Fruit fly (Drosophila melanogaster): ENCODE measurements around the gene Crys.
A peak's percentile ranks its signal among the peaks of the same experiment; 100 is the strongest.

Crys gene

DNA sequence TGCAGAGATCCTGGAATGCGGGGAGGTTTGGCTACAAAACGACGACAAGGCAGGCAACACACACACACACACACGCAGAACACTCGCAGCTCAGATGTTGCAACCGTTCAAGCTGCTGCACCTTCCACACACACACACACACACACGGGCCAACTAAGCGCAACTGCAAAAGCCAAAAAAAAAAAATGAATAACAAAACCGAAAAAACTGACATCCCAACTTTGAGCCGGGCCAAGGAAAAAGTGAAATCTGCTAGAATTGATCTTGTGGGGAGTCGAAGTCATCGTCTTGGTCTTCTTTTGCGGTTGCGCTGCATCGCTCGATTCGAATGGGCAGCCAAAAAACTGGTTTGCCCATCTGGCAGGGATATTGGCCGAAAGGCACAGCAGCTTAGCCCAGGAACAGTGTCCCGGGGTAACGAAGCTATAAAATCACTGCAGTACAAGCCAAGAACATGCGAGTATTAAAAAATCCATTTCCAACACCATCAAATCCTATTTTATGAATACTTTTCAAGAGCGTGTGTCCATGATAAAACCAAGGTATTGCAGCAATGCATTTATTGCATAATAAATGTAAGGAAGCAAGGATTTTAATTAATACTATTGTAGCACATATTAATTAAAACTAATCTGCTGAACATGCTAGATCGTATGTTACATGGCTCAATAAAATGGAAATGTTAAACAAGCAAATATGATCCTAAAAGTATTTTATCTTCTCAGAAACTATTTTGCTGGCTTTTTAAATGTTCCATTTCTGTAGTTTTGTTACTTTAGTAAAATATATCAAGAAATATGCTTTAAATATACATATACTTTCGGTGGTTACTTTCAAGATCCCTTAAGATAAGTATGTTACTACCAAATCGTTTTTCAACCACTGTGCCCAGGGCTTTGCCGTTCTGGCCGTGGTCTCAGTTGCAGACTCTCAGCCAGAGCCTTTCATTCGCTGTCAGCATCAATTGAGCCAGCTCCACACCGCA lies 22.0 kb downstream of the Crys start:
- TF ChIP-seq Hr83 (GFP tag; optimal IDR thresholded peaks at IDR 0.05; ENCODE audit: poor library complexity, severe bottlenecking) = no peak
- peak in 1 of 2 experiments; percentile 41 for TF ChIP-seq foxo (GFP tag; optimal IDR thresholded peaks at IDR 0.05)
- TF ChIP-seq psq (GFP tag; optimal IDR thresholded peaks at IDR 0.05) = peak; percentile 48
- peak; percentile 41 for TF ChIP-seq HLH106 (tag; optimal IDR thresholded peaks at IDR 0.05)
- peak; percentile 48 for TF ChIP-seq woc (GFP tag; optimal IDR thresholded peaks at IDR 0.05)
- no peak for TF ChIP-seq Dif (GFP tag; optimal IDR thresholded peaks at IDR 0.05; ENCODE audit: partially characterized antibody)
- peak; percentile 12 for TF ChIP-seq dmrt93B (GFP tag; optimal IDR thresholded peaks at IDR 0.05)
- peak; percentile 2 for TF ChIP-seq Vsx2 (GFP tag; optimal IDR thresholded peaks at IDR 0.05; ENCODE audit: partially characterized antibody)
- peak; percentile 26 for TF ChIP-seq Sp1 (GFP tag; optimal IDR thresholded peaks at IDR 0.05)
- TF ChIP-seq ey (GFP tag; optimal IDR thresholded peaks at IDR 0.05) = no peak
- TF ChIP-seq fru (GFP tag; optimal IDR thresholded peaks at IDR 0.05) = peak; percentile 39
- peak; percentile 89 for TF ChIP-seq CrebA (GFP tag; optimal IDR thresholded peaks at IDR 0.05; ENCODE audit: borderline replicate concordance)
- no peak for TF ChIP-seq CG32264 (GFP tag; optimal IDR thresholded peaks at IDR 0.05)
- TF ChIP-seq Hr78 (GFP tag; optimal IDR thresholded peaks at IDR 0.05) = no peak
- peak; percentile 61 for TF ChIP-seq Rel (GFP tag; optimal IDR thresholded peaks at IDR 0.05)
- no peak for TF ChIP-seq Rel (tag; optimal IDR thresholded peaks at IDR 0.05)

DNA sequence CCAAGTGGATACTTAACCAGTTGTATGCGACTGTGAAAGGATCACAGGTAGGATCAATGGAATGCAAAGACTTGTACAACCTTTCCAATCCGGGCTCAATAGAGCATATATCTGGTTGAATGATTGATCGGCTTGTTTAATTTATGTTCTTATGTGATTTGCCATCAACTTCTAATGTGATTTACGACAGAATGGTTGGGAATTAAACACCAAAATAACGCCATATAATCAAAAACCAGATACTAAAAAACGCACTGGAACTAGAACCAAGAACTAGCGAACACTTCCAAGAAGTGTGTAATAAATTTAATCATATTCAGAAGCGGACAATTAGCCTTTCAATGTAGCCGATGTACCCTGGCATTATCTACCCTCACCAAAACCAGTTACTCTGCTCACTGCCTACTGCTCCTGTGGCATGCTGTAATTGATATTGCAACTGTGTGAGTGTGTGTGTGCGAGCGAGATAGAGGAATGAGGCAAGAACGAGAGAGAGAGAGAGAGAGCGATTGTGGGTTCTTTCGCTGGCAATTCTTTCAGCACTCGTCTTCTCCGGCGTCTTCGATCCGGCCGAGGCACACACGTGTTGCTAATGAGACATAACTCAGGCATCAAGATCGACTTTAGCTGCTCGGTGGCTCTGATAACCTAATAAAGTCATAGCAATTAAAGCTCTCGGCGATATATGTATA lies 24.8 kb downstream of the Crys start:
- TF ChIP-seq Hr83 (GFP tag; optimal IDR thresholded peaks at IDR 0.05; ENCODE audit: poor library complexity, severe bottlenecking) = no peak
- TF ChIP-seq dmrt93B (GFP tag; optimal IDR thresholded peaks at IDR 0.05) = peak; percentile 57
- peak; percentile 5 for TF ChIP-seq CG9705 (GFP tag; optimal IDR thresholded peaks at IDR 0.05)
- peak; percentile 37 for TF ChIP-seq Dif (GFP tag; optimal IDR thresholded peaks at IDR 0.05; ENCODE audit: partially characterized antibody)
- TF ChIP-seq psq (GFP tag; optimal IDR thresholded peaks at IDR 0.05) = peak; percentile 44
- TF ChIP-seq OdsH (GFP tag; optimal IDR thresholded peaks at IDR 0.05) = peak; percentile 9
- peak in 1 of 2 experiments; percentile 57 for TF ChIP-seq foxo (GFP tag; optimal IDR thresholded peaks at IDR 0.05)
- TF ChIP-seq Myc (optimal IDR thresholded peaks at IDR 0.05) = no peak
- TF ChIP-seq Sp1 (GFP tag; optimal IDR thresholded peaks at IDR 0.05) = peak; percentile 55
- peak; percentile 39 for TF ChIP-seq br (GFP tag; optimal IDR thresholded peaks at IDR 0.05)
- TF ChIP-seq lola (GFP tag; optimal IDR thresholded peaks at IDR 0.05) = no peak
- peak; percentile 54 for TF ChIP-seq ey (GFP tag; optimal IDR thresholded peaks at IDR 0.05)
- peak; percentile 60 for TF ChIP-seq h (GFP tag; optimal IDR thresholded peaks at IDR 0.05)
- TF ChIP-seq Jra (GFP tag; optimal IDR thresholded peaks at IDR 0.05) = peak; percentile 25
- TF ChIP-seq Dfd (GFP tag; optimal IDR thresholded peaks at IDR 0.05) = no peak
- TF ChIP-seq Vsx2 (GFP tag; optimal IDR thresholded peaks at IDR 0.05; ENCODE audit: partially characterized antibody) = no peak
- TF ChIP-seq fru (GFP tag; optimal IDR thresholded peaks at IDR 0.05) = peak; percentile 48
- peak; percentile 39 for TF ChIP-seq HLH106 (tag; optimal IDR thresholded peaks at IDR 0.05)
- no peak for TF ChIP-seq usp (GFP tag; optimal IDR thresholded peaks at IDR 0.05)
- no peak for TF ChIP-seq N (GFP tag; optimal IDR thresholded peaks at IDR 0.05)
- TF ChIP-seq rgr (GFP tag; optimal IDR thresholded peaks at IDR 0.05) = peak; percentile 18
- TF ChIP-seq dl (GFP tag; optimal IDR thresholded peaks at IDR 0.05; ENCODE audit: insufficient read depth in 1 of 2, partially characterized antibody in 2 of 2) = peak in 1 of 2 experiments; percentile 15
- TF ChIP-seq woc (GFP tag; optimal IDR thresholded peaks at IDR 0.05) = peak; percentile 81
- peak; percentile 36 for TF ChIP-seq Hnf4 (GFP tag; optimal IDR thresholded peaks at IDR 0.05)

DNA sequence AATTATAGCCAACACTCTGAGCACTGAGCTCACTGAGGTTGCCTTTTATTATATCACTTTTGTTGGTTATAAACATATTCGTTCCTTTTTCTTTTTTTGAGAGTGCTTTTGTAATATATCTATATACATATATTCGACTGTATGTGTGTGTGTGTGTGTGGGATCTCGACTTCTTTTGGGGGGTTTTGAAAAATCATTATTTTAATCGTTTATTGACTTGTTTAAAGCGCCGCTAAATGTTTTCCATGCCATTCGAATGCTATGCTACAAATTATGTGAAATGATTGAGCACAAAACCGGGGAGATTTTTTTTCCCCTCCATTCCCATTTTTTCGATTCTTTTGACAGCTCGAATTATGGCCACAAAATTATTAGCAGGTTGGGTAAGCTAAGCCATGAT lies 25.5 kb downstream of the Crys start:
- TF ChIP-seq Vsx2 (GFP tag; optimal IDR thresholded peaks at IDR 0.05; ENCODE audit: partially characterized antibody) (no peak), Rel (GFP tag; optimal IDR thresholded peaks at IDR 0.05) (no peak), Rel (tag; optimal IDR thresholded peaks at IDR 0.05) (peak; percentile 73), pan (optimal IDR thresholded peaks at IDR 0.05) (no peak)

DNA sequence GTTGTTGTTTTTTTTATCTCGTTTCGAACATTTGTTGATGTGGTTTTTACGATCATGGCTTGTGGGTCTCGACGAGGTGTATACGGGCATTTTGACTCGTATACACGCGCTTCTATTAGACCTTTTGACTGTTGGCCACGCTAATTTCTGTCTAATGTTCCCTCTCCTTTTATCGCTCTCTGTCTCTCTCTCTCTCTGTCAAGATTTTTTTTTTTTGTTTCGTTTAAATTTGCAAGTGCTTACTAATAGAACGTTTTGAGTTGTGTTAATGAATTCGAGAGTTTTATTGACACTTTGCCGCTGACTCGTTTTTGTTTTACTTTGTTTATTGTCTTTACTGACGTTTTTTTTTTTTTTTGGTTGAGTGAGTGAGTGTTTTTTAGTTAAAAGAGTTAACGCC lies 26.4 kb downstream of the Crys start:
- TF ChIP-seq dmrt93B (GFP tag; optimal IDR thresholded peaks at IDR 0.05) (no peak), pan (optimal IDR thresholded peaks at IDR 0.05) (no peak), dl (GFP tag; optimal IDR thresholded peaks at IDR 0.05; ENCODE audit: insufficient read depth in 1 of 2, partially characterized antibody in 2 of 2) (no peak), rgr (GFP tag; optimal IDR thresholded peaks at IDR 0.05) (no peak), tai (GFP tag; optimal IDR thresholded peaks at IDR 0.05) (no peak), Myc (optimal IDR thresholded peaks at IDR 0.05) (no peak), jim (GFP tag; optimal IDR thresholded peaks at IDR 0.05) (no peak), Jra (GFP tag; optimal IDR thresholded peaks at IDR 0.05) (no peak), Hr83 (GFP tag; optimal IDR thresholded peaks at IDR 0.05; ENCODE audit: poor library complexity, severe bottlenecking) (no peak), psq (GFP tag; optimal IDR thresholded peaks at IDR 0.05) (no peak), Sp1 (GFP tag; optimal IDR thresholded peaks at IDR 0.05) (no peak), OdsH (GFP tag; optimal IDR thresholded peaks at IDR 0.05) (no peak), CG32264 (GFP tag; optimal IDR thresholded peaks at IDR 0.05) (no peak), br (GFP tag; optimal IDR thresholded peaks at IDR 0.05) (no peak), Hr78 (GFP tag; optimal IDR thresholded peaks at IDR 0.05) (no peak), CG9705 (GFP tag; optimal IDR thresholded peaks at IDR 0.05) (no peak), lola (GFP tag; optimal IDR thresholded peaks at IDR 0.05) (no peak)
